Fruit fly (Drosophila melanogaster) whole organism, prepupa: ENCODE measurements around the gene Cdc6.

ENCODE experiments used
- CG3919 ChIP-seq: fragments of 200-800 bp; sonication (Bioruptor generic); optimal IDR thresholded peaks from 3 replicates; lab custom pipeline; 2016; ENCODE audit warnings: missing biosample characterization, missing genetic modification characterization
- Met ChIP-seq: fragments of 200-800 bp; sonication (Bioruptor generic); optimal IDR thresholded peaks from 3 replicates; lab custom pipeline; 2016; ENCODE audit warnings: missing biosample characterization, missing genetic modification characterization
- cyc ChIP-seq: fragments of 200-800 bp; sonication (Bioruptor generic); optimal IDR thresholded peaks from 3 replicates; lab custom pipeline; 2016; ENCODE audit warnings: missing biosample characterization, missing genetic modification characterization
- ss ChIP-seq, 2 experiments: fragments of 200-800 bp; sonication (Bioruptor generic); optimal IDR thresholded peaks; 2 replicates in 1 of 2; 3 replicates in 1 of 2; lab custom pipeline; 2017 to 2018; ENCODE audit warnings: mild to moderate bottlenecking in 2 of 2, missing biosample characterization in 2 of 2, missing genetic modification characterization in 2 of 2, moderate library complexity in 1 of 2

DNA sequence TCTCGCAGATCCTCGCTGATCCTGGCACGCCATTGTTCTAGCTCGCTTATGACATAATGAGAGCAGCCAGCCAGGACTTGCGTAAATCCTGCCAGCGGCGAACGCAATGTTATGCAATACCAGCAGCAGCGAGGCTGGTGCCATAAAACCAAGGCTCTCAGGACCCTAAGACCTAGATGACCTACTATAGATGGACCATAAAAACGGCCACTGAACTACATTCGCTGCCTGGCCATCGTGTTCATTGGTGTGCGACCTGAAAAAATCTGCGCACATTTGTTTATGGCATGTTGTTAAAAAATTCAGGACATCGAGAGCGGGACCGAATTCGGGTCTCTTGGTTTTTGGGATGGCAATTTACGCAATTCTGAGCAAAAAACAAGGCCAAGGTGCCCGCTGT, 19.7 kb upstream of the Cdc6 start:
- no peak for TF ChIP-seq ss (GFP tag; optimal IDR thresholded peaks at IDR 0.05; lab: Kevin White, UChicago)
- no peak for TF ChIP-seq CG3919
- TF ChIP-seq Met = no peak
- TF ChIP-seq cyc (GFP tag; lab: Kevin White, UChicago) = no peak
